Worm (Caenorhabditis elegans): ENCODE data around the gene kin-34.

ce11 chrV:281111-281510 is 35.1 kb upstream of the kin-34 start:
- TF ChIP-seq lin-11 (tag; optimal IDR thresholded peaks at IDR 0.05) (no peak), ZK546.5 (tag; optimal IDR thresholded peaks at IDR 0.05) (no peak), aly-2 (tag; optimal IDR thresholded peaks at IDR 0.05) (no peak), nhr-6 (tag; optimal IDR thresholded peaks at IDR 0.05) (no peak)

Measured in whole organism, L2 larva.